Worm (Caenorhabditis elegans) whole organism, L1 larva: ENCODE data around the gene epc-1.
A peak's percentile ranks its signal among the peaks of the same experiment; 100 is the strongest.

Source experiments
- F16B12.6 ChIP-seq: fragments of 150-350 bp; optimal IDR thresholded peaks from 2 replicates; lab custom pipeline; 2014; ENCODE audit warnings: missing biosample characterization, missing genetic modification characterization
- aha-1 ChIP-seq: fragments of 150-350 bp; optimal IDR thresholded peaks from 2 replicates; lab custom pipeline; 2014; ENCODE audit warnings: missing biosample characterization, missing genetic modification characterization
- aly-2 ChIP-seq: fragments of 150-350 bp; optimal IDR thresholded peaks from 2 replicates; lab custom pipeline; 2014; ENCODE audit warnings: missing biosample characterization, missing genetic modification characterization
- ama-1 ChIP-seq: fragments of 150-350 bp; optimal IDR thresholded peaks from 2 replicates; lab custom pipeline; 2014
- blmp-1 ChIP-seq: fragments of 150-350 bp; optimal IDR thresholded peaks from 2 replicates; lab custom pipeline; 2014; ENCODE audit warnings: missing biosample characterization, missing genetic modification characterization
- ceh-63 ChIP-seq: fragments of 200-800 bp; sonication (Bioruptor generic); optimal IDR thresholded peaks from 2 replicates; lab custom pipeline; 2018; ENCODE audit warnings: mild to moderate bottlenecking, missing genetic modification characterization, missing compliant biosample characterization
- ceh-8 ChIP-seq: fragments of 200-800 bp; sonication (Bioruptor generic); optimal IDR thresholded peaks from 2 replicates; lab custom pipeline; 2018; ENCODE audit warnings: mild to moderate bottlenecking, missing genetic modification characterization, moderate library complexity, missing compliant biosample characterization
- ceh-82 ChIP-seq, 3 experiments: fragments of 150-350 bp in 1 of 3; sonication (generic microtip) in 2 of 3; optimal IDR thresholded peaks; 2 replicates each; lab custom pipeline; 2014 to 2017; ENCODE audit warnings: missing biosample characterization in 3 of 3, missing genetic modification characterization in 3 of 3
- ceh-90 ChIP-seq: sonication (generic microtip); optimal IDR thresholded peaks from 2 replicates; lab custom pipeline; 2016; ENCODE audit warnings: missing genetic modification characterization, missing compliant biosample characterization
- dsc-1 ChIP-seq: sonication (generic microtip); optimal IDR thresholded peaks from 2 replicates; lab custom pipeline; 2016; ENCODE audit warnings: mild to moderate bottlenecking, missing genetic modification characterization, missing compliant biosample characterization
- efl-1 ChIP-seq, 4 experiments: fragments of 150-350 bp; optimal IDR thresholded peaks in 3 of 4; peaks in 1 of 4; 1 replicate in 1 of 4; 2 replicates in 3 of 4; lab custom pipeline; 2014; ENCODE audit warnings: missing biosample characterization in 2 of 4, missing genetic modification characterization in 2 of 4, missing genetic modification reagents in 2 of 4
- efl-3 ChIP-seq: fragments of 200-800 bp; sonication (Bioruptor generic); optimal IDR thresholded peaks from 2 replicates; lab custom pipeline; 2018; ENCODE audit warnings: mild to moderate bottlenecking, missing genetic modification characterization, missing compliant biosample characterization
- elt-2 ChIP-seq: sonication (generic microtip); optimal IDR thresholded peaks from 2 replicates; lab custom pipeline; 2016; ENCODE audit warnings: missing genetic modification characterization, mild to moderate bottlenecking, inconsistent platforms, missing compliant biosample characterization, missing genetic modification reagents
- ets-5 ChIP-seq: fragments of 200-800 bp; sonication (Bioruptor generic); IDR thresholded peaks from 2 replicates; pipeline ENCODE4 v1.3.6; 2022; ENCODE audit warnings: missing genetic modification characterization, missing compliant biosample characterization
- fkh-4 ChIP-seq: sonication (generic microtip); optimal IDR thresholded peaks from 2 replicates; lab custom pipeline; 2016; ENCODE audit warnings: missing compliant biosample characterization, missing genetic modification characterization, borderline replicate concordance
- fos-1 ChIP-seq: fragments of 150-350 bp; optimal IDR thresholded peaks from 2 replicates; lab custom pipeline; 2014; ENCODE audit warnings: missing biosample characterization, missing genetic modification characterization
- hlh-4 ChIP-seq: sonication (generic microtip); optimal IDR thresholded peaks from 2 replicates; lab custom pipeline; 2016; ENCODE audit warnings: mild to moderate bottlenecking, missing genetic modification characterization, missing compliant biosample characterization
- irx-1 ChIP-seq: sonication (generic microtip); optimal IDR thresholded peaks from 2 replicates; lab custom pipeline; 2016; ENCODE audit warnings: missing genetic modification characterization, missing compliant biosample characterization
- jun-1 ChIP-seq: fragments of 150-350 bp; optimal IDR thresholded peaks from 2 replicates; lab custom pipeline; 2014; ENCODE audit warnings: missing biosample characterization, missing genetic modification reagents, missing genetic modification characterization
- lin-14 ChIP-seq: fragments of 200-800 bp; sonication (Bioruptor generic); optimal IDR thresholded peaks from 2 replicates; lab custom pipeline; 2018; ENCODE audit warnings: mild to moderate bottlenecking, missing genetic modification characterization, moderate library complexity, missing compliant biosample characterization
- lin-35 ChIP-seq, 2 experiments: fragments of 150-350 bp; optimal IDR thresholded peaks; 2 replicates each; lab custom pipeline; 2014; ENCODE audit warnings: missing biosample characterization in 2 of 2, missing genetic modification characterization in 2 of 2, missing genetic modification reagents in 2 of 2
- lsy-2 ChIP-seq, 2 experiments: fragments of 150-350 bp; optimal IDR thresholded peaks; 2 replicates each; lab custom pipeline; 2014; ENCODE audit warnings: missing biosample characterization in 2 of 2, missing genetic modification characterization in 2 of 2
- mef-2 ChIP-seq: fragments of 150-350 bp; optimal IDR thresholded peaks from 2 replicates; lab custom pipeline; 2014; ENCODE audit warnings: missing biosample characterization, missing genetic modification characterization
- mep-1 ChIP-seq: fragments of 150-350 bp; optimal IDR thresholded peaks from 2 replicates; lab custom pipeline; 2014; ENCODE audit warnings: missing biosample characterization, missing genetic modification characterization
- nhr-237 ChIP-seq: fragments of 150-350 bp; optimal IDR thresholded peaks from 2 replicates; lab custom pipeline; 2014; ENCODE audit warnings: missing biosample characterization, missing genetic modification characterization
- nhr-28 ChIP-seq: fragments of 150-350 bp; optimal IDR thresholded peaks from 2 replicates; lab custom pipeline; 2014; ENCODE audit warnings: missing biosample characterization, missing genetic modification characterization
- nhr-85 ChIP-seq: sonication (generic microtip); peaks from one replicate; lab custom pipeline; 2016; ENCODE audit warnings: missing genetic modification characterization, inconsistent platforms, missing compliant biosample characterization
- pag-3 ChIP-seq: sonication (generic microtip); optimal IDR thresholded peaks from 2 replicates; lab custom pipeline; 2017; ENCODE audit warnings: missing genetic modification characterization, mild to moderate bottlenecking, missing compliant biosample characterization, antibody characterized with exemption, borderline replicate concordance; ENCODE audit not compliant: insufficient read depth
- pqm-1 ChIP-seq: sonication (generic microtip); optimal IDR thresholded peaks from 3 replicates; lab custom pipeline; 2017; ENCODE audit warnings: missing biosample characterization, missing genetic modification characterization
- skn-1 ChIP-seq: fragments of 150-350 bp; optimal IDR thresholded peaks from 2 replicates; lab custom pipeline; 2014; ENCODE audit warnings: missing biosample characterization, missing genetic modification characterization
- swsn-7 ChIP-seq: sonication (generic microtip); optimal IDR thresholded peaks from 2 replicates; lab custom pipeline; 2016; ENCODE audit warnings: missing genetic modification characterization, missing compliant biosample characterization
- tbx-2 ChIP-seq: sonication (generic microtip); optimal IDR thresholded peaks from 2 replicates; lab custom pipeline; 2016; ENCODE audit warnings: missing genetic modification characterization, missing compliant biosample characterization
- unc-86 ChIP-seq: sonication (generic microtip); optimal IDR thresholded peaks from 2 replicates; lab custom pipeline; 2016; ENCODE audit warnings: missing genetic modification characterization, missing compliant biosample characterization
- unc-98 ChIP-seq: fragments of 200-800 bp; sonication (Bioruptor generic); IDR thresholded peaks from 2 replicates; pipeline ENCODE4 v1.3.6; 2022; ENCODE audit warnings: missing genetic modification characterization, missing compliant biosample characterization
- vab-15 ChIP-seq: sonication (generic microtip); optimal IDR thresholded peaks from 2 replicates; lab custom pipeline; 2017; ENCODE audit warnings: missing genotype, mild to moderate bottlenecking, missing genetic modification characterization, missing compliant biosample characterization
- xbp-1 ChIP-seq: sonication (generic microtip); optimal IDR thresholded peaks from 2 replicates; lab custom pipeline; 2016; ENCODE audit warnings: missing genetic modification characterization, missing compliant biosample characterization
- ztf-4 ChIP-seq: fragments of 150-350 bp; optimal IDR thresholded peaks from 2 replicates; lab custom pipeline; 2014; ENCODE audit warnings: missing biosample characterization, missing genetic modification characterization

The epc-1 gene

DNA sequence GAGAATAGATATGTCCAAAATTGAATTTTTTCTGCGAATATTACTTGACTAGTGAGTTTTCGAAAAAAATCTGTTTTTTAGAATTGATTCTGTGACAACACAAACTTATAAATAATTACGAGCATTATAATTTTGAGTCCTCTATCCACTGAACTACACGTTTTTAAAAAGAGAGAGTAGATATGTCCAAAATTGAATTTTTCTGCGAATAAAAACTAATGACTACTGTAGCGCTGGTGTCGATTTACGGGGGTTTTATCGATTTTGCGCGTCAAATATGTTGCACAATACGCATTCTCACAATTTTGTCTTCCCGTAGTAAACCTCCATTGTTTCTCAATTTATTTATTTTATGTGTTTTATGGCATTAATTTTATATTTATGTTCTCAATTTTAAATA, 43.6 kb upstream of the epc-1 start:
- no peak for TF ChIP-seq ceh-8 (GFP tag; lab: Kevin White, UChicago)
- TF ChIP-seq elt-2 (tag; lab: Kevin White, UChicago), result no peak
- TF ChIP-seq ceh-63, result no peak

DNA sequence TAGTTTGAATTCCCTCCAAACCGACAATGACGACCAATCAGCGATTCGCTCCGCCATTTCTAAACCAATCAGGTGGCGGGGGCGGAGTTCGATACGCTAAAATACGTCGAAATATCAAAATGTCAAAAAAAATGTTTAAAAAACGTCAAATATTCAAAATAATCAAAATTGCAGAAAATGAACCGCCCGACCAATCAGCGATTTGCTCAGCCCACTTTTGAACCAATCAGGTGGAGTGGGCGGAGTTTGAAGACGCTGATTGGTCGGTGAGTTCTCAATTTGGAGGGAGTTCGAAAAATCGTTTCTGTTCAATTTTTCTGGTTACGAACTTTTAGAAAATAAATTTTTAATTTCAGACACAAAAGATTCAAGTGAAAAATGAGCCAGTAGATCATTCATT, 36.3 kb upstream of the epc-1 start:
- no peak for TF ChIP-seq vab-15 (tag; lab: Kevin White, UChicago)

DNA sequence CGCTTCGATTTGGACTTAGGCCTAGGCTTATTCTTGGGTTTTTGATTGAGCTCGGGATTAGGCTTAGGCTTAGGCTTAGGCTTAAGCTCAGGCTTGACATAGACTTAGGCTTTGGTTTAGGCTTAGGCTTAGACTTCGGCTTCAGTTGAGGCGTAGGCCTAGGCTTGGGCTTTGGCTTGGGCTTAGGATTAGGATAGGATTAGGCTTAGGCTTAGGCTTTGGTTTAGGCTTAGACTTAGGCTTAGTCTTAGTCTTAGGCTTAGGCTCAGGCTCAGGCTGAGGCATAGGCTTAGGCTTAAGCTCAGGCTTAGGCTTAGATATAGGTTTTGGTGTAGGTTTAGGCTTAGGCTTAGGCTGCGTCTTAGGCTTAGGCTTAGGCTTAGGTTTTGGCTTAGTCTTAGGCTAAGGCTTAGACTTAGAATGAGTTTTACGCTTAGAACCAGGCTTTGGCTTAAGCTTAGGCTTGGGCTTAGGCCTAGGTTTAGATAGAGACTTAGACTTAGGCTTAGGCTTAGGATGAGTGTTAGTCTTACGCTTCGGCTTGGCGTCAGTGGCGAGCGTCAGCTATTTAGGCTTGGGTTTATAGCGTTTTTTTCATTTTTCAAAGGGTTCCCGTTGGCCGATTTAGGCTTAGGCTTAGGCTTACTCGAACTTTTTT, 34.3 kb upstream of the epc-1 start:
- TF ChIP-seq nhr-85 (tag; lab: Kevin White, UChicago) (peak; percentile 54), swsn-7 (tag; lab: Kevin White, UChicago) (no peak)

ce11 chrIII:12640386-12641024, 32.1 kb upstream of the epc-1 start:
- TF ChIP-seq fkh-4 (no peak), mef-2 (tag; lab: Kevin White, UChicago) (no peak), aha-1 (tag; lab: Kevin White, UChicago) (no peak), nhr-85 (tag; lab: Kevin White, UChicago) (peak; percentile 40)

DNA sequence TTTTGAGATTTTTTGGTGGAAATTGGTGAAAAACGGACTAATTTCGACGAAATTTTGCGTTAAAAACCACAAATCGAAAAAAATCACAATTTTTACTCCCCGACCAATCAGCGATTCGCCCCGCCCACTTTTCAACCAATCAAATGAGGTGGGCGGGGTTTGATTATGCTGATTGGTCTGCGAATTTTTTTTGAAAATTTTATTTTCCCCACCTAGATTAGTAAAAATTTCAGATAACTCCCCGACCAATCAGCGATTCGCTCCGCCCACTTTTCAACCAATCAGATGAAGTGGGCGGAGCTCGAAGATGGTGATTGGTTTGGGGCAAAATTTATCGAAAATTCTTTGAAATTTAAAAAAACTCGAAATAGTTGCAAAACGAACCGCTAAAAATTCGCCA, 30.8 kb upstream of the epc-1 start:
- TF ChIP-seq efl-1 (optimal IDR thresholded peaks at IDR 0.05; lab: Kevin White, UChicago) (no peak), efl-1 (GFP tag; optimal IDR thresholded peaks at IDR 0.05 in 1 of 2; lab: Kevin White, UChicago) (no peak), pag-3 (tag; lab: Kevin White, UChicago) (no peak), fos-1 (tag; lab: Kevin White, UChicago) (no peak), ets-5 (GFP tag; lab: Robert Waterston, UW) (no peak), lin-14 (GFP tag; lab: Kevin White, UChicago) (no peak), nhr-28 (no peak), tbx-2 (tag; lab: Kevin White, UChicago) (no peak)

DNA sequence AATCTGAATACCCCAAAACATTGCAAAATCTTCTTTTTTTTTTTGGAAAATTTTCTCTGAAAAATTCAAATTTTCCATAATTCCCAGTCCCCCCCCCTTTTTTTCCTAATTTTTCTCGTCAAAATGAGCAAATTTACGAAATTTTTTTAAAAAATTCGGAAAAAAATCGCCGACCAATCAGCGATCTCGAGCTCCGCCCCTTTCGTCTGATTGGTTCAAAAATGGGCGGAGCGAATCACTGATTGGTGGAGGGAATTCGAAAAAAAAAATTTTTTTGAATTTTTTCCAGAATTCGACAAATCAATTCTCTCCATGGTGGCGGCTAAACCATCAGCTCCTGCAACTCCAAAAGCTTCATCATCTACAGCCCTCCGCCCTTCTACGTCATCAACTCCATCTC, 30.2 kb upstream of the epc-1 start:
- no peak for TF ChIP-seq lin-35 (GFP tag; optimal IDR thresholded peaks at IDR 0.05; lab: Kevin White, UChicago)
- no peak for TF ChIP-seq unc-98
- no peak for TF ChIP-seq irx-1 (tag; lab: Kevin White, UChicago)
- TF ChIP-seq aly-2 (tag; lab: Kevin White, UChicago), result no peak
- TF ChIP-seq, all 84 proteins: peak for 0

ce11 chrIII:12625875-12626649, 17.7 kb upstream of the epc-1 start, which contains the start of gene pqn-80:
pqn-80 (plus strand) TSS chrIII:12626568.
- TF ChIP-seq mep-1 (tag; lab: Kevin White, UChicago), result peak; percentile 65
- peak; percentile 43 for TF ChIP-seq blmp-1 (tag; lab: Kevin White, UChicago)
- peak; percentile 65 for TF ChIP-seq nhr-85 (tag; lab: Kevin White, UChicago)
- TF ChIP-seq pqm-1, result no peak
- no peak for TF ChIP-seq ceh-63
- TF ChIP-seq unc-86 (tag; lab: Kevin White, UChicago), result peak; percentile 15
- TF ChIP-seq jun-1 (tag; lab: Kevin White, UChicago), result peak; percentile 8
- peak; percentile 16 for TF ChIP-seq fkh-4
- peak; percentile 22 for TF ChIP-seq fos-1 (tag; lab: Kevin White, UChicago)
- no peak for TF ChIP-seq nhr-28
- TF ChIP-seq hlh-4 (tag; lab: Kevin White, UChicago), result no peak
- no peak for TF ChIP-seq ceh-8 (GFP tag; lab: Kevin White, UChicago)
- TF ChIP-seq ceh-90, result no peak
- TF ChIP-seq F16B12.6 (tag; lab: Kevin White, UChicago), result peak; percentile 42
- no peak for TF ChIP-seq ama-1
- TF ChIP-seq ztf-4 (tag; lab: Kevin White, UChicago), result peak; percentile 23
- peak; percentile 36 for TF ChIP-seq skn-1 (tag; lab: Kevin White, UChicago)
- TF ChIP-seq ceh-82 (tag; optimal IDR thresholded peaks at IDR 0.05; lab: Kevin White, UChicago), result peak; percentile 15 to 57 (median 26)
- TF ChIP-seq elt-2 (tag; lab: Kevin White, UChicago), result no peak
- no peak for TF ChIP-seq nhr-237 (tag; lab: Kevin White, UChicago)
- TF ChIP-seq efl-1 (optimal IDR thresholded peaks at IDR 0.05; lab: Kevin White, UChicago), result peak; percentile 96 to 97
- peak; percentile 95 to 100 for TF ChIP-seq efl-1 (GFP tag; optimal IDR thresholded peaks at IDR 0.05 in 1 of 2; lab: Kevin White, UChicago)
- no peak for TF ChIP-seq efl-3 (GFP tag; lab: Kevin White, UChicago)
- TF ChIP-seq dsc-1, result peak; percentile 71
- peak; percentile 69 to 85 for TF ChIP-seq lsy-2 (tag; optimal IDR thresholded peaks at IDR 0.05; lab: Kevin White, UChicago)
- peak; percentile 42 for TF ChIP-seq xbp-1 (tag; lab: Kevin White, UChicago)
